Worm (Caenorhabditis elegans) whole organism, mixed stage, embryonic: ENCODE measurements around the gene ZK1010.2.

Experiments
- ceh-83 ChIP-seq: fragments of 200-800 bp; sonication (Bioruptor generic); optimal IDR thresholded peaks from 2 replicates; lab custom pipeline; 2018; ENCODE audit warnings: mild to moderate bottlenecking, missing genetic modification characterization, missing compliant biosample characterization
- ces-1 ChIP-seq: fragments of 150-350 bp; optimal IDR thresholded peaks from 2 replicates; lab custom pipeline; 2014; ENCODE audit warnings: missing biosample characterization, missing genetic modification reagents, missing genetic modification characterization
- cnd-1 ChIP-seq: fragments of 200-800 bp; sonication (Bioruptor generic); optimal IDR thresholded peaks from 2 replicates; lab custom pipeline; 2018; ENCODE audit warnings: mild to moderate bottlenecking, missing genetic modification characterization, missing compliant biosample characterization
- drap-1 ChIP-seq: fragments of 200-800 bp; sonication (Bioruptor generic); optimal IDR thresholded peaks from 3 replicates; lab custom pipeline; 2018; ENCODE audit warnings: mild to moderate bottlenecking, missing genetic modification characterization, missing compliant biosample characterization
- lin-13 ChIP-seq: fragments of 150-350 bp; optimal IDR thresholded peaks from 2 replicates; lab custom pipeline; 2014; ENCODE audit warnings: missing biosample characterization, missing genetic modification characterization
- lsy-2 ChIP-seq: fragments of 150-350 bp; optimal IDR thresholded peaks from 2 replicates; lab custom pipeline; 2014; ENCODE audit warnings: missing biosample characterization, missing genetic modification characterization
- mab-5 ChIP-seq: fragments of 150-350 bp; optimal IDR thresholded peaks from 2 replicates; lab custom pipeline; 2014; ENCODE audit warnings: missing biosample characterization, missing genetic modification characterization
- nhr-2 ChIP-seq: fragments of 150-350 bp; optimal IDR thresholded peaks from 2 replicates; lab custom pipeline; 2014; ENCODE audit warnings: missing biosample characterization, missing genetic modification characterization
- nhr-28 ChIP-seq: fragments of 150-350 bp; optimal IDR thresholded peaks from 2 replicates; lab custom pipeline; 2014; ENCODE audit warnings: missing biosample characterization, missing genetic modification characterization
- pha-4 ChIP-seq: fragments of 150-350 bp; optimal IDR thresholded peaks from 2 replicates; lab custom pipeline; 2018; ENCODE audit warnings: missing biosample characterization, missing genetic modification reagents, missing genetic modification characterization
- snpc-4 ChIP-seq: fragments of 150-350 bp; optimal IDR thresholded peaks from 2 replicates; lab custom pipeline; 2014; ENCODE audit warnings: missing biosample characterization, missing genetic modification characterization
- sptf-1 ChIP-seq: sonication (generic microtip); optimal IDR thresholded peaks from 2 replicates; lab custom pipeline; 2017; ENCODE audit warnings: mild to moderate bottlenecking, missing genetic modification characterization, moderate library complexity, missing compliant biosample characterization
- unc-39 ChIP-seq: fragments of 150-350 bp; optimal IDR thresholded peaks from 2 replicates; lab custom pipeline; 2014; ENCODE audit warnings: missing biosample characterization, missing genetic modification characterization
- ztf-11 ChIP-seq: fragments of 150-350 bp; optimal IDR thresholded peaks from 2 replicates; lab custom pipeline; 2014; ENCODE audit warnings: missing biosample characterization, missing genetic modification characterization

ce11 chrIII:13000457-13000856, 22.8 kb upstream of the ZK1010.2 start, which contains the start of gene ZK1010.8:
- TF ChIP-seq nhr-2 = no peak
- TF ChIP-seq unc-39 (tag; lab: Kevin White, UChicago) = no peak
- no peak for TF ChIP-seq ceh-83 (GFP tag; lab: Kevin White, UChicago)
- TF ChIP-seq mab-5 (tag; lab: Kevin White, UChicago) = no peak
- no peak for TF ChIP-seq ztf-11 (tag; lab: Kevin White, UChicago)
- no peak for TF ChIP-seq ces-1
- TF ChIP-seq pha-4 = peak; percentile 34
- TF ChIP-seq cnd-1 (tag; lab: Kevin White, UChicago) = no peak
- TF ChIP-seq lsy-2 (tag; lab: Kevin White, UChicago) = no peak
- no peak for TF ChIP-seq lin-13
- no peak for TF ChIP-seq snpc-4 (tag; lab: Kevin White, UChicago)
- TF ChIP-seq nhr-28 (tag; lab: Kevin White, UChicago) = no peak
- TF ChIP-seq sptf-1 (tag; lab: Kevin White, UChicago) = no peak
- TF ChIP-seq drap-1 (GFP tag; lab: Kevin White, UChicago) = no peak
